Worm (Caenorhabditis elegans): ENCODE measurements around the gene F46C3.2.

F46C3.2 gene

DNA sequence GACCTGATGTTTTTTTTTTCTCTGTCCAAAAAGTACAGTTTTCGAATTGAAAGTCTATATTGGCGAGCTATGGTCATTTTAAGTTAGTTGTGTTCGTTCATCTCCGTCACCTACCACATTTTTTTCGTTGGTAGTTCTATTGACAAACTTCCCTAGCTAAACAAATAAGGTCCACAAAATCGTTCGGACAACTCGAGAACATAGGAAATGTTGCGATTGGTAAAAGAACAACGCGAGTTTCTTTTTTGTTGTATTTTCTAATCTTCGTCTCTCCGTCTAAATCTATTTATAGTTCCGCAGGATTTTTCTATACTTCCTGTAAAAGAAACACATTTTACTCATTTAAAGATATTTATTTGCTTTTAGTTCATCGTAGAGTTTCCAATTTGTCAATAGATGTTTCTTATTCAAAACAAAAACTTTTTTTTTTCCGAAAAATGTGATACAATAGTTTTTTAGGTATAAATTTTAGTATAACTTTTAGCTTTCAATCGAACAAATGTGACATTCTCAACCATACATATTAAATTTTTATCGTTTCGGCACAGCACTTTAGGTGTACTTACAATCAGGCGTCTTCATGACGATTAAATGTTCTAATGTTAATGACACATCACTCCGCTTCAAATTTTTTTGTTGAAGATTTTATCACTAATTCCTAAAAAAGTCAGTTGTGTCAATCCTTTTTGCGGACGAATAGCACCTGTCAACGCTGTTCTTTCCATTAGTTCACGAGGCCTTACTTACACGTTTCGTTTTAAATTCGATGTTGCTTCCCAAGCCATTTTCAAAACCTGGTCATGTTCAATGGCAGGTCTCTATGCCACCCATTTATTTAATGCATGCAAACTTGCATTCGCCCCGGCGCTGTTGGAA is 48.1 kb upstream of the F46C3.2 start:
- TF ChIP-seq lsy-2 (tag; optimal IDR thresholded peaks at IDR 0.05) = no peak
- no peak for TF ChIP-seq unc-62 (GFP tag; optimal IDR thresholded peaks at IDR 0.05)
- no peak for TF ChIP-seq crh-2 (tag; optimal IDR thresholded peaks at IDR 0.05)
- TF ChIP-seq F13H6.1 (tag; optimal IDR thresholded peaks at IDR 0.05) = peak; percentile 44
- TF ChIP-seq aly-2 (tag; optimal IDR thresholded peaks at IDR 0.05) = no peak
- no peak for TF ChIP-seq unc-55 (GFP tag; optimal IDR thresholded peaks at IDR 0.05)
- TF ChIP-seq sma-9 (GFP tag; optimal IDR thresholded peaks at IDR 0.05) = peak; percentile 8
- TF ChIP-seq sma-9 (tag; optimal IDR thresholded peaks at IDR 0.05) = no peak
- TF ChIP-seq R02D3.7 (tag; optimal IDR thresholded peaks at IDR 0.05) = no peak
- TF ChIP-seq egl-27 (tag; optimal IDR thresholded peaks at IDR 0.05) = no peak
- no peak for TF ChIP-seq Y55F3AM.14 (GFP tag; optimal IDR thresholded peaks at IDR 0.05)
- TF ChIP-seq lin-39 (tag; optimal IDR thresholded peaks at IDR 0.05) = no peak
- no peak for TF ChIP-seq ama-1 (optimal IDR thresholded peaks at IDR 0.05)
- TF ChIP-seq dmd-4 (tag; optimal IDR thresholded peaks at IDR 0.05) = no peak
- TF ChIP-seq ztf-11 (tag; optimal IDR thresholded peaks at IDR 0.05) = no peak
- no peak for TF ChIP-seq elt-3 (tag; optimal IDR thresholded peaks at IDR 0.05)
- TF ChIP-seq fos-1 (tag; optimal IDR thresholded peaks at IDR 0.05) = peak; percentile 14
- TF ChIP-seq zag-1 (tag; optimal IDR thresholded peaks at IDR 0.05) = no peak
- no peak for TF ChIP-seq nhr-11 (tag; optimal IDR thresholded peaks at IDR 0.05)
- TF ChIP-seq unc-39 (tag; optimal IDR thresholded peaks at IDR 0.05) = no peak
- no peak for TF ChIP-seq skn-1 (tag; optimal IDR thresholded peaks at IDR 0.05)
- no peak for TF ChIP-seq nhr-77 (tag; optimal IDR thresholded peaks at IDR 0.05)
- TF ChIP-seq nhr-12 (tag; optimal IDR thresholded peaks at IDR 0.05) = no peak

DNA sequence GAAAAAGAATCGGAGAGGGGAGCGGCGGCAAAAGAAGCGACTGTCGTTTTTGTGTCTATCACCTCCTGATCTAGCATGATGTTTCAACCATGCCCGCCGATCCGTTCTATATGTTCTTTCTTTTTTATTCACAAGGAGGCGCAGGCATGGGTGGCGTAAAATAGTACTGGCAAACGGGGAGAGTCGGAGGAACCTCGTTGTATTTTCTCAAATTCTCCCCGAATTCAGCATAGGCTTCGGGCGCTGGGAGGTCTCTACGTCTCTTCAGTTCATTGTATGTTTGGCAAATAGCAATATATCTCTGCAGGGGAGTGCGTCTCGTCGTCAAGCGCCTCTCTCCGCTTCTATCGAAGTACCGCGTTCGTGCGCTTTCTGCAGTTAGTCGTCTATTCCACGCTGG is 46.6 kb upstream of the F46C3.2 start, which contains the start of gene lin-14:
Gene lin-14 (plus strand): TSS at position 346 of the 400 bp plus-strand sequence.
- no peak for TF ChIP-seq skn-1 (tag; optimal IDR thresholded peaks at IDR 0.05)
- TF ChIP-seq fos-1 (tag; optimal IDR thresholded peaks at IDR 0.05) = peak; percentile 66
- no peak for TF ChIP-seq unc-39 (tag; optimal IDR thresholded peaks at IDR 0.05)
- peak; percentile 33 for TF ChIP-seq unc-62 (GFP tag; optimal IDR thresholded peaks at IDR 0.05)
- TF ChIP-seq ztf-4 (tag; optimal IDR thresholded peaks at IDR 0.05) = no peak
- TF ChIP-seq nhr-237 (tag; optimal IDR thresholded peaks at IDR 0.05) = no peak
- TF ChIP-seq elt-3 (tag; optimal IDR thresholded peaks at IDR 0.05) = no peak
- TF ChIP-seq nhr-77 (tag; optimal IDR thresholded peaks at IDR 0.05) = no peak
- no peak for TF ChIP-seq elt-1 (tag; optimal IDR thresholded peaks at IDR 0.05)
- peak; percentile 0 for TF ChIP-seq gmeb-1 (tag; optimal IDR thresholded peaks at IDR 0.05)
- peak; percentile 55 for TF ChIP-seq Y55F3AM.14 (GFP tag; optimal IDR thresholded peaks at IDR 0.05)
- TF ChIP-seq nhr-6 (tag; optimal IDR thresholded peaks at IDR 0.05) = peak; percentile 41
- no peak for TF ChIP-seq ama-1 (optimal IDR thresholded peaks at IDR 0.05)
- TF ChIP-seq ceh-16 (tag; optimal IDR thresholded peaks at IDR 0.05) = peak; percentile 80
- TF ChIP-seq unc-55 (GFP tag; optimal IDR thresholded peaks at IDR 0.05) = peak; percentile 69
- TF ChIP-seq blmp-1 (tag; optimal IDR thresholded peaks at IDR 0.05; ENCODE audit: insufficient read depth) = peak; percentile 66
- no peak for TF ChIP-seq aly-2 (tag; optimal IDR thresholded peaks at IDR 0.05)
- TF ChIP-seq mab-5 (tag; optimal IDR thresholded peaks at IDR 0.05) = peak; percentile 53
- TF ChIP-seq ztf-11 (tag; optimal IDR thresholded peaks at IDR 0.05) = no peak
- peak; percentile 81 for TF ChIP-seq nhr-25 (tag; optimal IDR thresholded peaks at IDR 0.05)
- TF ChIP-seq F13H6.1 (tag; optimal IDR thresholded peaks at IDR 0.05) = peak; percentile 96
- peak; percentile 68 for TF ChIP-seq egl-27 (tag; optimal IDR thresholded peaks at IDR 0.05)
- TF ChIP-seq lsy-2 (tag; optimal IDR thresholded peaks at IDR 0.05) = peak; percentile 21 to 49
- TF ChIP-seq nhr-12 (tag; optimal IDR thresholded peaks at IDR 0.05) = no peak
- TF ChIP-seq zag-1 (tag; optimal IDR thresholded peaks at IDR 0.05) = peak; percentile 60
- TF ChIP-seq C34F6.9 (tag; optimal IDR thresholded peaks at IDR 0.05) = peak; percentile 54
- peak; percentile 13 to 43 for TF ChIP-seq mdl-1 (tag; optimal IDR thresholded peaks at IDR 0.05)
- TF ChIP-seq peb-1 (tag; optimal IDR thresholded peaks at IDR 0.05) = peak; percentile 81
- peak; percentile 48 for TF ChIP-seq sem-4 (tag; optimal IDR thresholded peaks at IDR 0.05)
- no peak for TF ChIP-seq ZK546.5 (tag; optimal IDR thresholded peaks at IDR 0.05)
- peak; percentile 69 for TF ChIP-seq nhr-129 (tag; optimal IDR thresholded peaks at IDR 0.05)
- peak; percentile 43 for TF ChIP-seq lin-13 (GFP tag; optimal IDR thresholded peaks at IDR 0.05)
- no peak for TF ChIP-seq dmd-4 (tag; optimal IDR thresholded peaks at IDR 0.05)
- TF ChIP-seq nhr-23 (tag; optimal IDR thresholded peaks at IDR 0.05) = no peak
- no peak for TF ChIP-seq R02D3.7 (tag; optimal IDR thresholded peaks at IDR 0.05)
- TF ChIP-seq ztf-1 (GFP tag; conservative IDR thresholded peaks at IDR 0.05) = no peak
- TF ChIP-seq sma-3 (GFP tag; optimal IDR thresholded peaks at IDR 0.05) = peak; percentile 79
- TF ChIP-seq nhr-10 (tag; optimal IDR thresholded peaks at IDR 0.05) = no peak
- TF ChIP-seq lin-11 (tag; optimal IDR thresholded peaks at IDR 0.05) = no peak
- no peak for TF ChIP-seq snpc-4 (tag; optimal IDR thresholded peaks at IDR 0.05)
- no peak for TF ChIP-seq alr-1 (tag; optimal IDR thresholded peaks at IDR 0.05)
- no peak for TF ChIP-seq nhr-11 (tag; optimal IDR thresholded peaks at IDR 0.05)
- TF ChIP-seq ceh-82 (tag; optimal IDR thresholded peaks at IDR 0.05) = no peak
- no peak for TF ChIP-seq mbf-1 (tag; optimal IDR thresholded peaks at IDR 0.05)
- peak; percentile 85 for TF ChIP-seq nhr-21 (tag; optimal IDR thresholded peaks at IDR 0.05)
- peak; percentile 90 for TF ChIP-seq sma-9 (GFP tag; optimal IDR thresholded peaks at IDR 0.05)
- no peak for TF ChIP-seq sma-9 (tag; optimal IDR thresholded peaks at IDR 0.05)
